Fruit fly (Drosophila melanogaster): ENCODE data around the gene HisCl1.

The HisCl1 gene

DNA sequence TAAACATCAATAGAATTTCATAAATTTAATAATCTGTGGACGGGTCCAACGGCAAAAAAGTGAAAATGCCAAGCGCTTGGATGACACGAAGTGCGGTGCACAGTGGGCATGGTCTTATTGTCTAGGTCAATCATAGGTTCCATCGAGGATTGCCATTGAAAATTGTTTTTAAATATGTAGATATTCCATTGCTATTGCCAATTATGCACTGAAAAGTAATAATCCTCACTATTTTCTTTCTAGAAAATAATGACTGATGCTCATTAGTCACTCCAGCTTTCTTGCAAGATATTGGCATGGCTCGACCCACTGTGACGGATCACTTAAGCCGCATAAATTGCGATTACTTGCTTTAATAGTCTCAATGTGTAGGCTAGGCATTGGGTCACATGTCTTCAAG lies 19.8 kb downstream of the HisCl1 start (continued):
- peak; percentile 64 for TF ChIP-seq pdm3 (GFP tag; optimal IDR thresholded peaks at IDR 0.05)
- peak; percentile 92 for TF ChIP-seq Eip78C (GFP tag)
- TF ChIP-seq Lpt (GFP tag; optimal IDR thresholded peaks at IDR 0.05), result no peak
- peak; percentile 68 for TF ChIP-seq CG6163 (GFP tag; IDR thresholded peaks at IDR 0.05)
- 0 out of 2 replicates have a peak, but pooled peaks have one; percentile 39 for TF ChIP-seq Gug (GFP tag; IDR thresholded peaks at IDR 0.05)
- TF ChIP-seq CG11902 (GFP tag; optimal IDR thresholded peaks at IDR 0.05), result no peak
- peak; percentile 65 for TF ChIP-seq Sox14 (GFP tag; optimal IDR thresholded peaks at IDR 0.05)
- TF ChIP-seq acj6 (GFP tag; optimal IDR thresholded peaks at IDR 0.05), result peak; percentile 60

DNA sequence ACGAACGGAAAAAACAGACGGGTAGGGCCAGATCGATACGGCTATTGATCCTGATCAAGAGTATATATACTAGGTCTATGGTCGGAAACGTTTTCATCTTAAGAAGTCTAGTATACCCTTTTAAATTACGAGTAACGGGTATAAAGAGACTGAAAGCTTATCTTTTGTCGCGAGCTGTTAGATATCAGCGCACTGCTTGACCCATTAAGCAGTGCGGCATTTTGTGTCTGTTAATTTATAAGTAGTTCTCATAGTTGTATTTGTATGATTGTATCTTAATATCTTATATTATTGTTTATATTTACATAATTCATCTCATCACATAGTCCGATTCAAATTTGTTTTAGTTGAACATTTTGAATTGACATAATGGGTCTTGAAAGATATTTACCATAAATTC lies 20.7 kb downstream of the HisCl1 start:
- TF ChIP-seq Hr4 (GFP tag; optimal IDR thresholded peaks at IDR 0.05) (no peak), Eip78C (GFP tag) (peak; percentile 66)

DNA sequence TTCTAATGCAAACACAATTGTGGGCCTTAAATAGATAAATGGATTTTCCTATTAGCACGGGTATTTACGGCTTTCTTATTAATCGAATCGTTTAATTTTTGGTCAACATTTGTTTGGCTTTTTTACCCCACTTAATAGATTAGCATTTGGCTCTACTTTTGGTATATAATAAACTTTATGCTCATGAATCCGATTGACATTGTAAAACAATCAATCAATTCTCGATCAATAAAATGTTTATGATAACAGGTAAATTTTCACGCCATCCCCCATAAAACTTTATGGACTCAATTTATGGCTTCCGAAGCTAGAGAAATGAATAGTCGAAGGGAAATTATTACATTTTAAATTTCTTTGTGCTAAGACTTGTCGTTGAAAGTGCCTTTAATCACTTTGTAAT lies 22.6 kb downstream of the HisCl1 start:
- no peak for TF ChIP-seq CG7368 (GFP tag; optimal IDR thresholded peaks at IDR 0.05)
- peak; percentile 57 for TF ChIP-seq fkh (GFP tag; optimal IDR thresholded peaks at IDR 0.05)

DNA sequence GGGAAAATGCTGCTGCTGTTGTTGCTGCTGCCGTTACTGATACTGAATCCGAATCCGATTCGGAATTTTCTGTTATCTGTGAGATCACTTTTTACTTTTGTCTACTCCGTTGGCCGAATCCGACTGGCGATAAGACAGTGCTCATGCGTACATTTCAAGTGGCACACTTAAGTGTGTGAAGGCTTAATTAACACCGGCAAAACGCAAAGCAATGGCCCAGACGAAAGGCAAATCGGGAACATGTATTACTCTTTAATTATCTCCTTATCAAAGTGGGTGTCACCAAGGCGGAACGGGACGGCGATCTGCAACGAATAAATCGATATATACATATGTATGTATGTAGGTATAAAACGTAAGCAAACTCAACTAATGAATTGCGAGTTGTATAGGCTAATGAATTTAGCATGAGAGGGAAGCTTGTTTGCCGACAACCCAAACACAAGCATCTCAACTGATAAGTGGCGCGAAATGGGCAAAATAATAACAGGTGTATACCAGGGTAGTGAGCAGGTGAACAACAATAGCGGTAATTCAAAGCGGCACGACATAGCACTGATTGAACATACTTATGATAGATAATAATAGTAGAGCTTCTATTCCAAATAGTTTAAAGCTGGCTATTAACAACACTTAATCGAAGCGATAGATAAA lies 24.0 kb downstream of the HisCl1 start:
- TF ChIP-seq Lpt (GFP tag; optimal IDR thresholded peaks at IDR 0.05) (no peak), vri (GFP tag; optimal IDR thresholded peaks at IDR 0.05) (peak; percentile 20), svp (GFP tag) (peak; percentile 89)

DNA sequence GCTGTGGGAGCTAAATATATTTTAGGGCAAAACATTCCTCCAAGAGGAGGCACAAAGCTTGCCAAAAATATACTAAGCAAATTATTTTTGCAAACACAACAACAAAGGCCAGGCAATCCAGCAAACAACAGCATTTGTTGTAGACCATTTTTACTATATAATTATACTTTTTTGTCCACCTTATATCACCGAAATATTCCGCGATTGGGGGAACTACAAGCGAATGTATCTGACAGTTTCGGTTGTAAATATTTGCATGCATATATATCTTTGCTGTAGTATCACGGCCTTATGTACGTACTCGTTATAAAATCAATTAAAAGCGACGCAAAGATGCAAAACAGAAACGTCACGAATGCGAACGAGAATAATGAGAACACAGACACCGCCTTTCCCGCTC lies 25.5 kb downstream of the HisCl1 start:
- TF ChIP-seq CG11294 (GFP tag; IDR thresholded peaks at IDR 0.05) (no peak), fkh (GFP tag; optimal IDR thresholded peaks at IDR 0.05) (peak; percentile 15), Hr4 (GFP tag; optimal IDR thresholded peaks at IDR 0.05) (no peak)

DNA sequence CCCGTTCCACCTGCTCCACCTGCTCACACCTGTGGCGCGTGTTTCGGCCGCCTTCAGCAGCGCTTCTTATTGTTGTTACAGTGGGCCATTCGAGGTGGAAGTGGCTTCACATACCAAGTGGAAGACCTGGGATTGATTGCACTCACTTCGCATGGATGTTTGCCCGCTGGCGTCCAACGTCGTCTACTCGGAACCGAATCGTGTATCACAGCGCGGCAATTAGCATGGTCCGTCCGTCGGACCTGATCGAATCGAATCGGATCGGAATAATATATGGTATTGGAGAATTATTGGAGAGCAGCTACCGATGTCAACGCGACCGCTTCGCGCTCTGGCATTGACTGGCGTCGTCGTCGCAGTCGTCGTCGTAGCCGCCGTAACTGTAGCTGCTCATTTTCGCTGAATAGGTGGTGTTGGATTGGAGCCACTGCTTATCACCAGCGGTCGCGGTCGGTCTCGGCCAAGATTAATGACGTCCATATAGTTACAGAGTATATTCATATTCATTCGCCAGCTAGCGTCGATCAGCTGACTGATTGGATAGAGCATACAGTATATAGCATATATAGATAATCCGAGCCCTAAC lies 26.0 kb downstream of the HisCl1 start, which contains the start of gene ClC-a:
ClC-a (minus strand) TSS at position 327 of the 586 bp plus-strand sequence.
- no peak for TF ChIP-seq Smox (GFP tag; optimal IDR thresholded peaks at IDR 0.05)
- peak; percentile 24 for TF ChIP-seq vri (GFP tag; optimal IDR thresholded peaks at IDR 0.05)
- no peak for TF ChIP-seq net (GFP tag; optimal IDR thresholded peaks at IDR 0.05)
- TF ChIP-seq CG15336 (GFP tag; IDR thresholded peaks at IDR 0.05), result no peak
- no peak for TF ChIP-seq topi (GFP tag; optimal IDR thresholded peaks at IDR 0.05)
- peak; percentile 40 for TF ChIP-seq Eip78C (GFP tag)
- TF ChIP-seq fkh (GFP tag; optimal IDR thresholded peaks at IDR 0.05), result no peak
- TF ChIP-seq CG11902 (GFP tag; optimal IDR thresholded peaks at IDR 0.05), result no peak
- TF ChIP-seq lz (GFP tag; optimal IDR thresholded peaks at IDR 0.05), result no peak
- TF ChIP-seq ss (GFP tag; optimal IDR thresholded peaks at IDR 0.05), result peak; percentile 16 to 20
- no peak for TF ChIP-seq CG31627 (GFP tag; optimal IDR thresholded peaks at IDR 0.05)
- peak; percentile 12 for TF ChIP-seq Sox14 (GFP tag; optimal IDR thresholded peaks at IDR 0.05)
- no peak for TF ChIP-seq pdm3 (GFP tag; optimal IDR thresholded peaks at IDR 0.05)
- TF ChIP-seq spab (GFP tag; optimal IDR thresholded peaks at IDR 0.05), result no peak
- TF ChIP-seq fd59A (GFP tag; optimal IDR thresholded peaks at IDR 0.05), result no peak
- TF ChIP-seq svp (GFP tag), result peak; percentile 81
- TF ChIP-seq Blimp-1 (GFP tag; optimal IDR thresholded peaks at IDR 0.05), result no peak

DNA sequence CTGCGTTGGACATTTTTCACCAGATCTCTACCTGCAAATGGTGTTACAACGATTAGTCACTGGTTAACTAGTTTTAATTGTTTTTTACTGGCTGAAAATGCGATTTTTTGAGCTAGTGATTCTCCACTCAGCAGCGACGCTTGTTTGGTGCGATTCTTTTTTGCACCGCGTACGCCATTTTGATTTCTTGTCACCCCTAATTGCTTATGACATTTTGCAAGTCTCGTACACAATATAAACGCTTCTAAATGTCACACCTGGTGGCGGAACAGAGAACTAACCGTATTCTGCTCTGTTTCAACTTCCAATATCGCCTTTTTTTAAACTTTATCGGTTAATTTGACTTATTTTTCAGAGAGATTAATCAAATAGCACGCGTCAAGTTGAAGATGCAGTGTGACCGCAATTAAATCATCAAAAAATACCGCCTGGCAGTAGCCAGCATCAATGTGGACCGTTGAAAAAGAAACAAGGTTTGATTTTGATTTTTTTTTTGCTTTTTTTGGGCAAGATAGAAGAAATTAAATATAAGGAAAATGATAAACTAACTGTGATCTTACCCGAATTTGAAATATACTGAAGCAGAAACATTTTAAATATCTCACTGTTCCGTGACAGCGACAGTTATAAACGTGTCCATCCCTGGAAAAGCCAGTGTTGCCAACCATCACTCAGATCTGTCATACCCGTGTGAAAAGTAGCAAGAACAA lies 32.1 kb downstream of the HisCl1 start, which contains the start of the genes COX5A and glo:
COX5A (plus strand) TSS at position 430 of the 710 bp plus-strand sequence.
glo (minus strand) TSS at position 491 of the 710 bp plus-strand sequence.
- peak; percentile 80 for TF ChIP-seq CG31627 (GFP tag; optimal IDR thresholded peaks at IDR 0.05)
- TF ChIP-seq CG16779 (tag; optimal IDR thresholded peaks at IDR 0.05), result no peak
- peak; percentile 63 for TF ChIP-seq svp (GFP tag)
- TF ChIP-seq OdsH (GFP tag; optimal IDR thresholded peaks at IDR 0.05), result peak; percentile 75
- TF ChIP-seq CG15336 (GFP tag; IDR thresholded peaks at IDR 0.05), result peak; percentile 67
- no peak for TF ChIP-seq CG8319 (GFP tag; optimal IDR thresholded peaks at IDR 0.05)
- peak; percentile 84 for TF ChIP-seq Eip78C (GFP tag)
- no peak for TF ChIP-seq CG32006 (GFP tag; optimal IDR thresholded peaks at IDR 0.05)
- TF ChIP-seq CG9139 (GFP tag; optimal IDR thresholded peaks at IDR 0.05), result no peak
- TF ChIP-seq Hr39 (GFP tag; optimal IDR thresholded peaks at IDR 0.05), result peak; percentile 74
- TF ChIP-seq Hr38 (GFP tag; optimal IDR thresholded peaks at IDR 0.05), result no peak
- peak; percentile 15 for TF ChIP-seq dac (GFP tag; optimal IDR thresholded peaks at IDR 0.05)
- TF ChIP-seq Hr4 (GFP tag; optimal IDR thresholded peaks at IDR 0.05), result peak; percentile 76
- TF ChIP-seq fkh (GFP tag; optimal IDR thresholded peaks at IDR 0.05), result peak; percentile 34
- no peak for TF ChIP-seq dsx (GFP tag; optimal IDR thresholded peaks at IDR 0.05; ENCODE audit: poor library complexity, severe bottlenecking)
- peak; percentile 51 for TF ChIP-seq CG6792 (GFP tag; optimal IDR thresholded peaks at IDR 0.05)
- peak; percentile 88 for TF ChIP-seq vri (GFP tag; optimal IDR thresholded peaks at IDR 0.05)
- TF ChIP-seq CG11762 (GFP tag; optimal IDR thresholded peaks at IDR 0.05; ENCODE audit: insufficient read depth), result no peak
- TF ChIP-seq CG6163 (GFP tag; IDR thresholded peaks at IDR 0.05), result peak; percentile 69
- TF ChIP-seq Sox15 (GFP tag; optimal IDR thresholded peaks at IDR 0.05), result peak; percentile 54

Data from whole organism, prepupa.